Worm (Caenorhabditis elegans) whole organism, mixed stage, embryonic: ENCODE data around the gene T28A8.6.
A peak's percentile ranks its signal among the peaks of the same experiment; 100 is the strongest.
"Not testable (repeated sequence)": the region's sequence is repeated elsewhere in the genome, so short reads cannot be mapped to it uniquely, and the experiment has no call there.

ENCODE experiments used
- M03D4.4 ChIP-seq: sonication (generic microtip); optimal IDR thresholded peaks from 2 replicates; lab custom pipeline; 2017; ENCODE audit warnings: mild to moderate bottlenecking, missing genetic modification characterization, missing compliant biosample characterization
- bed-3 ChIP-seq: fragments of 200-800 bp; sonication (Bioruptor generic); optimal IDR thresholded peaks from 3 replicates; lab custom pipeline; 2018; ENCODE audit warnings: mild to moderate bottlenecking, missing genetic modification characterization, moderate library complexity, missing compliant biosample characterization
- ceh-39 ChIP-seq: fragments of 150-350 bp; optimal IDR thresholded peaks from 2 replicates; lab custom pipeline; 2014; ENCODE audit warnings: missing biosample characterization, missing genetic modification characterization
- ceh-43 ChIP-seq: fragments of 200-800 bp; sonication (Bioruptor generic); optimal IDR thresholded peaks from 2 replicates; lab custom pipeline; 2018; ENCODE audit warnings: mild to moderate bottlenecking, missing genetic modification characterization, moderate library complexity, missing compliant biosample characterization
- ceh-83 ChIP-seq: fragments of 200-800 bp; sonication (Bioruptor generic); optimal IDR thresholded peaks from 2 replicates; lab custom pipeline; 2018; ENCODE audit warnings: mild to moderate bottlenecking, missing genetic modification characterization, missing compliant biosample characterization
- ces-1 ChIP-seq: fragments of 150-350 bp; optimal IDR thresholded peaks from 2 replicates; lab custom pipeline; 2014; ENCODE audit warnings: missing biosample characterization, missing genetic modification reagents, missing genetic modification characterization
- cnd-1 ChIP-seq: fragments of 200-800 bp; sonication (Bioruptor generic); optimal IDR thresholded peaks from 2 replicates; lab custom pipeline; 2018; ENCODE audit warnings: mild to moderate bottlenecking, missing genetic modification characterization, missing compliant biosample characterization
- drap-1 ChIP-seq: fragments of 200-800 bp; sonication (Bioruptor generic); optimal IDR thresholded peaks from 3 replicates; lab custom pipeline; 2018; ENCODE audit warnings: mild to moderate bottlenecking, missing genetic modification characterization, missing compliant biosample characterization
- elt-1 ChIP-seq: sonication (generic microtip); optimal IDR thresholded peaks from 2 replicates; lab custom pipeline; 2017; ENCODE audit warnings: missing genetic modification characterization, mild to moderate bottlenecking, missing compliant biosample characterization, antibody characterized with exemption, moderate library complexity, borderline replicate concordance; ENCODE audit not compliant: insufficient read depth
- flh-1 ChIP-seq: fragments of 200-800 bp; sonication (Bioruptor generic); optimal IDR thresholded peaks from 2 replicates; lab custom pipeline; 2018; ENCODE audit warnings: mild to moderate bottlenecking, missing genetic modification characterization, moderate library complexity, missing compliant biosample characterization
- ham-2 ChIP-seq: fragments of 200-800 bp; sonication (Bioruptor generic); optimal IDR thresholded peaks from 2 replicates; lab custom pipeline; 2018; ENCODE audit warnings: mild to moderate bottlenecking, missing genetic modification characterization, missing compliant biosample characterization
- lin-13 ChIP-seq: fragments of 150-350 bp; optimal IDR thresholded peaks from 2 replicates; lab custom pipeline; 2014; ENCODE audit warnings: missing biosample characterization, missing genetic modification characterization
- lin-32 ChIP-seq: fragments of 200-800 bp; sonication (Bioruptor generic); optimal IDR thresholded peaks from 2 replicates; lab custom pipeline; 2018; ENCODE audit warnings: mild to moderate bottlenecking, missing genetic modification characterization, missing compliant biosample characterization
- lsy-2 ChIP-seq: fragments of 150-350 bp; optimal IDR thresholded peaks from 2 replicates; lab custom pipeline; 2014; ENCODE audit warnings: missing biosample characterization, missing genetic modification characterization
- mab-5 ChIP-seq: fragments of 150-350 bp; optimal IDR thresholded peaks from 2 replicates; lab custom pipeline; 2014; ENCODE audit warnings: missing biosample characterization, missing genetic modification characterization
- mep-1 ChIP-seq: fragments of 150-350 bp; optimal IDR thresholded peaks from 2 replicates; lab custom pipeline; 2017; ENCODE audit warnings: missing biosample characterization, missing genetic modification reagents, missing genetic modification characterization, inconsistent platforms
- mls-2 ChIP-seq: sonication (generic microtip); optimal IDR thresholded peaks from 2 replicates; lab custom pipeline; 2016; ENCODE audit warnings: mild to moderate bottlenecking, missing genetic modification characterization, moderate library complexity, missing compliant biosample characterization
- nhr-12 ChIP-seq: fragments of 150-350 bp; optimal IDR thresholded peaks from 2 replicates; lab custom pipeline; 2014; ENCODE audit warnings: missing biosample characterization, missing genetic modification characterization
- nhr-2 ChIP-seq: fragments of 150-350 bp; optimal IDR thresholded peaks from 2 replicates; lab custom pipeline; 2014; ENCODE audit warnings: missing biosample characterization, missing genetic modification characterization
- nhr-237 ChIP-seq: fragments of 150-350 bp; optimal IDR thresholded peaks from 2 replicates; lab custom pipeline; 2014; ENCODE audit warnings: missing biosample characterization, missing genetic modification characterization
- nhr-28 ChIP-seq: fragments of 150-350 bp; optimal IDR thresholded peaks from 2 replicates; lab custom pipeline; 2014; ENCODE audit warnings: missing biosample characterization, missing genetic modification characterization
- nhr-76 ChIP-seq: sonication (generic microtip); optimal IDR thresholded peaks from 2 replicates; lab custom pipeline; 2017; ENCODE audit warnings: missing biosample characterization, missing genetic modification characterization
- pha-4 ChIP-seq: fragments of 150-350 bp; optimal IDR thresholded peaks from 2 replicates; lab custom pipeline; 2018; ENCODE audit warnings: missing biosample characterization, missing genetic modification reagents, missing genetic modification characterization
- sem-2 ChIP-seq: fragments of 200-800 bp; sonication (Bioruptor generic); optimal IDR thresholded peaks from 2 replicates; lab custom pipeline; 2018; ENCODE audit warnings: mild to moderate bottlenecking, missing genetic modification characterization, missing compliant biosample characterization
- snpc-4 ChIP-seq: fragments of 150-350 bp; optimal IDR thresholded peaks from 2 replicates; lab custom pipeline; 2014; ENCODE audit warnings: missing biosample characterization, missing genetic modification characterization
- sptf-1 ChIP-seq: sonication (generic microtip); optimal IDR thresholded peaks from 2 replicates; lab custom pipeline; 2017; ENCODE audit warnings: mild to moderate bottlenecking, missing genetic modification characterization, moderate library complexity, missing compliant biosample characterization
- tbx-8 ChIP-seq: fragments of 200-800 bp; sonication (Bioruptor generic); optimal IDR thresholded peaks from 2 replicates; lab custom pipeline; 2018; ENCODE audit warnings: mild to moderate bottlenecking, missing genetic modification characterization, moderate library complexity, missing compliant biosample characterization
- unc-120 ChIP-seq: sonication (generic microtip); optimal IDR thresholded peaks from 2 replicates; lab custom pipeline; 2017; ENCODE audit warnings: missing genetic modification characterization, missing compliant biosample characterization; ENCODE audit not compliant: poor library complexity, severe bottlenecking
- unc-39 ChIP-seq: fragments of 150-350 bp; optimal IDR thresholded peaks from 2 replicates; lab custom pipeline; 2014; ENCODE audit warnings: missing biosample characterization, missing genetic modification characterization
- unc-62 ChIP-seq: fragments of 150-350 bp; optimal IDR thresholded peaks from 2 replicates; lab custom pipeline; 2014; ENCODE audit warnings: missing biosample characterization, missing genetic modification reagents, missing genetic modification characterization
- zip-8 ChIP-seq: fragments of 150-350 bp; optimal IDR thresholded peaks from 2 replicates; lab custom pipeline; 2014; ENCODE audit warnings: missing biosample characterization, missing genetic modification characterization
- ztf-11 ChIP-seq: fragments of 150-350 bp; optimal IDR thresholded peaks from 2 replicates; lab custom pipeline; 2014; ENCODE audit warnings: missing biosample characterization, missing genetic modification characterization

The T28A8.6 gene

DNA sequence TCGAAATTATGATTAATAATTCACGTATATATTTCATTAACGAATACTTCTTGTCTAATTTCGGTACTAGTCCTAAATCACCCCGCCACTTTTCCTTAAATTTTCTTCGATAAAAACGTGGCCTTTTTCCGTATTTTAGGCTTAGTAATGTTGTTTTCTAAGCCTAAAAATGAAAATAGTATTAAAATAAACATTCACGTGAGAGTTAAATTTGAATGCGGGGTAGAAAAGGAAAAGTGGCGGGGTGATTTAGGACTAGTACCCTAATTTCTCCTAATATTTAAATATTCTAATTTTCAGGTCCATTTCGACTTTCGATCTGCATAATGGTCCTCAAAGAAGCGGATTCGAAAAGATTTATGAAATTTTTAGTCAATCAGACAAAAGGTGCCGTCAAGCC is at the start of gene T28A8.6:
Gene T28A8.6, plus strand, starts transcription at position 301 of the 400 bp plus-strand sequence.
- not testable (repeated sequence) for TF ChIP-seq lin-13 (tag; lab: Kevin White, UChicago); ceh-39; nhr-237 (tag; lab: Kevin White, UChicago)
- TF ChIP-seq, all 35 proteins: peak for 0; not testable (repeated sequence) for 35

- TF ChIP-seq lin-32 (GFP tag; lab: Kevin White, UChicago) (no peak), unc-39 (tag; lab: Kevin White, UChicago) (no peak), tbx-8 (GFP tag; lab: Kevin White, UChicago) (no peak), M03D4.4 (tag; lab: Kevin White, UChicago) (no peak), ztf-11 (tag; lab: Kevin White, UChicago) (no peak), sptf-1 (no peak), mls-2 (no peak), ceh-39 (no peak), nhr-237 (tag; lab: Kevin White, UChicago) (no peak), snpc-4 (tag; lab: Kevin White, UChicago) (no peak), flh-1 (no peak), unc-120 (no peak), nhr-12 (tag; lab: Kevin White, UChicago) (no peak), pha-4 (no peak), lsy-2 (tag; lab: Kevin White, UChicago) (no peak), mep-1 (tag; lab: Kevin White, UChicago) (no peak), elt-1 (no peak), lin-13 (tag; lab: Kevin White, UChicago) (no peak)
These were observed 46.2 kb upstream of the T28A8.6 start for ce11 chrIII:13452824-13453223.

ce11 chrIII:13455207-13455606 is 43.8 kb upstream of the T28A8.6 start, which contains the start of gene cua-1:
TSS of gene cua-1 (minus strand) at chrIII:13455307.
- TF ChIP-seq ceh-39 (no peak), unc-62 (GFP tag; lab: Kevin White, UChicago) (no peak), mab-5 (no peak), lin-32 (GFP tag; lab: Kevin White, UChicago) (no peak), sptf-1 (no peak), ces-1 (no peak), pha-4 (no peak), elt-1 (no peak), M03D4.4 (tag; lab: Kevin White, UChicago) (no peak), nhr-12 (tag; lab: Kevin White, UChicago) (no peak), snpc-4 (tag; lab: Kevin White, UChicago) (no peak), bed-3 (GFP tag; lab: Kevin White, UChicago) (no peak), nhr-76 (tag; lab: Kevin White, UChicago) (no peak), sem-2 (GFP tag; lab: Kevin White, UChicago) (no peak), drap-1 (GFP tag; lab: Kevin White, UChicago) (no peak), unc-120 (no peak), cnd-1 (tag; lab: Kevin White, UChicago) (no peak), ztf-11 (tag; lab: Kevin White, UChicago) (no peak), ham-2 (GFP tag; lab: Kevin White, UChicago) (no peak), ceh-83 (GFP tag; lab: Kevin White, UChicago) (no peak)

DNA sequence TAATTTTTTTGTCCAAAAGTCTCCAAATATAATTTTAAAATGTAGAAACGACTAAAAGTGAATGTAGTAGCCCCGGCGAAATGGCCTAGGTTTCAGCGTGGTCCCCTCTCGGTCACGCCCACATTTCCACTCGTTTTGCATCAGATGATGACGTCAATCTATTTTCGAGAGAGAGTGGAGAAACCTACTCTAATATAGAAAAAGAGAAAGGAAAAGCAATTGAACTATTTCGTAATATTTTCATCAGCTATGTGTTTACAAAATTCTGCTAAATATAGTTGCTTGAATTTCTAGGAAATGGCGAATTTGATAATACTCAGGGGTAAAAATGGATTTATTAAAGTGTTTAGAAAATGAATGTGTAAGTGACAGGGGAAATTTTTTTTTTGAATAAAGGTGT is 43.2 kb upstream of the T28A8.6 start:
- TF ChIP-seq ztf-11 (tag; lab: Kevin White, UChicago) (no peak), ces-1 (peak; percentile 26)

ce11 chrIII:13457305-13457704 is 41.7 kb upstream of the T28A8.6 start:
- no peak for TF ChIP-seq nhr-2 (tag; lab: Kevin White, UChicago)
- TF ChIP-seq sem-2 (GFP tag; lab: Kevin White, UChicago) = no peak
- no peak for TF ChIP-seq lsy-2 (tag; lab: Kevin White, UChicago)
- no peak for TF ChIP-seq mab-5
- no peak for TF ChIP-seq nhr-28
- no peak for TF ChIP-seq ham-2 (GFP tag; lab: Kevin White, UChicago)
- no peak for TF ChIP-seq pha-4
- TF ChIP-seq ces-1 = no peak
- TF ChIP-seq lin-13 (tag; lab: Kevin White, UChicago) = no peak
- no peak for TF ChIP-seq snpc-4 (tag; lab: Kevin White, UChicago)
- no peak for TF ChIP-seq M03D4.4 (tag; lab: Kevin White, UChicago)
- TF ChIP-seq nhr-12 (tag; lab: Kevin White, UChicago) = no peak
- TF ChIP-seq cnd-1 (tag; lab: Kevin White, UChicago) = no peak
- TF ChIP-seq ceh-43 (GFP tag; lab: Kevin White, UChicago) = no peak
- no peak for TF ChIP-seq flh-1
- TF ChIP-seq ztf-11 (tag; lab: Kevin White, UChicago) = no peak
- no peak for TF ChIP-seq elt-1
- no peak for TF ChIP-seq zip-8 (tag; lab: Kevin White, UChicago)
- no peak for TF ChIP-seq unc-62 (GFP tag; lab: Kevin White, UChicago)
- no peak for TF ChIP-seq tbx-8 (GFP tag; lab: Kevin White, UChicago)
